Worm (Caenorhabditis elegans) whole organism, L1 larva: ENCODE results near the gene Y40B10A.5.
A peak's percentile ranks its signal among the peaks of the same experiment; 100 is the strongest.

Experiments
- C34B4.2 ChIP-seq: sonication (generic microtip); optimal IDR thresholded peaks from 2 replicates; lab custom pipeline; 2017; ENCODE audit warnings: mild to moderate bottlenecking, missing genetic modification characterization, missing compliant biosample characterization
- Y116A8C.19 ChIP-seq: sonication (generic microtip); optimal IDR thresholded peaks from 2 replicates; lab custom pipeline; 2016; ENCODE audit warnings: missing compliant biosample characterization, missing genetic modification characterization, borderline replicate concordance
- ama-1 ChIP-seq: fragments of 150-350 bp; optimal IDR thresholded peaks from 2 replicates; lab custom pipeline; 2014
- blmp-1 ChIP-seq: fragments of 150-350 bp; optimal IDR thresholded peaks from 2 replicates; lab custom pipeline; 2014; ENCODE audit warnings: missing biosample characterization, missing genetic modification characterization
- ceh-63 ChIP-seq: fragments of 200-800 bp; sonication (Bioruptor generic); optimal IDR thresholded peaks from 2 replicates; lab custom pipeline; 2018; ENCODE audit warnings: mild to moderate bottlenecking, missing genetic modification characterization, missing compliant biosample characterization
- ceh-8 ChIP-seq: fragments of 200-800 bp; sonication (Bioruptor generic); optimal IDR thresholded peaks from 2 replicates; lab custom pipeline; 2018; ENCODE audit warnings: mild to moderate bottlenecking, missing genetic modification characterization, moderate library complexity, missing compliant biosample characterization
- efl-1 ChIP-seq, 4 experiments: fragments of 150-350 bp; optimal IDR thresholded peaks in 3 of 4; peaks in 1 of 4; 1 replicate in 1 of 4; 2 replicates in 3 of 4; lab custom pipeline; 2014; ENCODE audit warnings: missing biosample characterization in 2 of 4, missing genetic modification characterization in 2 of 4, missing genetic modification reagents in 2 of 4
- egl-27 ChIP-seq, 2 experiments: fragments of 150-350 bp in 1 of 2; sonication (generic microtip); optimal IDR thresholded peaks; 3 replicates each; lab custom pipeline; 2017 to 2018; ENCODE audit warnings: missing biosample characterization in 2 of 2, missing genetic modification characterization in 2 of 2, missing genetic modification reagents in 2 of 2
- elt-2 ChIP-seq: sonication (generic microtip); optimal IDR thresholded peaks from 2 replicates; lab custom pipeline; 2016; ENCODE audit warnings: missing genetic modification characterization, mild to moderate bottlenecking, inconsistent platforms, missing compliant biosample characterization, missing genetic modification reagents
- elt-3 ChIP-seq, 6 experiments: fragments of 150-350 bp in 1 of 6; sonication (generic microtip); optimal IDR thresholded peaks; 2 replicates each; lab custom pipeline; 2017 to 2018; ENCODE audit warnings: missing biosample characterization in 6 of 6, missing genetic modification characterization in 6 of 6, inconsistent platforms in 1 of 6
- ets-5 ChIP-seq: fragments of 200-800 bp; sonication (Bioruptor generic); IDR thresholded peaks from 2 replicates; pipeline ENCODE4 v1.3.6; 2022; ENCODE audit warnings: missing genetic modification characterization, missing compliant biosample characterization
- fkh-10 ChIP-seq: sonication (generic microtip); optimal IDR thresholded peaks from 2 replicates; lab custom pipeline; 2017; ENCODE audit warnings: missing biosample characterization, missing genetic modification reagents, missing genetic modification characterization
- hpl-2 ChIP-seq: fragments of 150-350 bp; optimal IDR thresholded peaks from 2 replicates; lab custom pipeline; 2014; ENCODE audit warnings: missing biosample characterization, missing genetic modification reagents, missing genetic modification characterization
- isw-1 ChIP-seq: fragments of 200-800 bp; sonication (Bioruptor generic); IDR thresholded peaks from 2 replicates; pipeline ENCODE4 v1.3.6; 2022; ENCODE audit warnings: missing genetic modification characterization, missing compliant biosample characterization
- jun-1 ChIP-seq: fragments of 150-350 bp; optimal IDR thresholded peaks from 2 replicates; lab custom pipeline; 2014; ENCODE audit warnings: missing biosample characterization, missing genetic modification reagents, missing genetic modification characterization
- lin-14 ChIP-seq: fragments of 200-800 bp; sonication (Bioruptor generic); optimal IDR thresholded peaks from 2 replicates; lab custom pipeline; 2018; ENCODE audit warnings: mild to moderate bottlenecking, missing genetic modification characterization, moderate library complexity, missing compliant biosample characterization
- lin-15B ChIP-seq: fragments of 150-350 bp; sonication (generic microtip); optimal IDR thresholded peaks from 3 replicates; lab custom pipeline; 2014; ENCODE audit warnings: missing biosample characterization, missing genetic modification characterization
- lin-35 ChIP-seq, 2 experiments: fragments of 150-350 bp; optimal IDR thresholded peaks; 2 replicates each; lab custom pipeline; 2014; ENCODE audit warnings: missing biosample characterization in 2 of 2, missing genetic modification characterization in 2 of 2, missing genetic modification reagents in 2 of 2
- nhr-12 ChIP-seq: sonication (generic microtip); optimal IDR thresholded peaks from 2 replicates; lab custom pipeline; 2017; ENCODE audit warnings: missing biosample characterization, missing genetic modification characterization
- nhr-20 ChIP-seq: sonication (generic microtip); optimal IDR thresholded peaks from 2 replicates; lab custom pipeline; 2016; ENCODE audit warnings: mild to moderate bottlenecking, missing genetic modification characterization, missing compliant biosample characterization
- nhr-237 ChIP-seq: fragments of 150-350 bp; optimal IDR thresholded peaks from 2 replicates; lab custom pipeline; 2014; ENCODE audit warnings: missing biosample characterization, missing genetic modification characterization
- nhr-28 ChIP-seq: fragments of 150-350 bp; optimal IDR thresholded peaks from 2 replicates; lab custom pipeline; 2014; ENCODE audit warnings: missing biosample characterization, missing genetic modification characterization
- nhr-47 ChIP-seq: sonication (generic microtip); optimal IDR thresholded peaks from 2 replicates; lab custom pipeline; 2016; ENCODE audit warnings: mild to moderate bottlenecking, missing genetic modification characterization, moderate library complexity, missing compliant biosample characterization
- nhr-76 ChIP-seq: sonication (generic microtip); optimal IDR thresholded peaks from 2 replicates; lab custom pipeline; 2017; ENCODE audit warnings: missing biosample characterization, missing genetic modification characterization
- nhr-90 ChIP-seq: sonication (generic microtip); optimal IDR thresholded peaks from 2 replicates; lab custom pipeline; 2016; ENCODE audit warnings: mild to moderate bottlenecking, missing genetic modification characterization, missing compliant biosample characterization; ENCODE audit not compliant: poor library complexity
- pax-3 ChIP-seq: fragments of 200-800 bp; sonication (Bioruptor generic); optimal IDR thresholded peaks from 2 replicates; lab custom pipeline; 2018; ENCODE audit warnings: mild to moderate bottlenecking, missing genetic modification characterization, moderate library complexity, missing compliant biosample characterization
- sox-4 ChIP-seq: sonication (generic microtip); optimal IDR thresholded peaks from 2 replicates; lab custom pipeline; 2016; ENCODE audit warnings: missing genetic modification characterization, missing compliant biosample characterization
- sptf-1 ChIP-seq: fragments of 150-350 bp; optimal IDR thresholded peaks from 2 replicates; lab custom pipeline; 2014; ENCODE audit warnings: missing biosample characterization, missing genetic modification characterization
- swsn-7 ChIP-seq: sonication (generic microtip); optimal IDR thresholded peaks from 2 replicates; lab custom pipeline; 2016; ENCODE audit warnings: missing genetic modification characterization, missing compliant biosample characterization
- tlp-1 ChIP-seq: fragments of 150-350 bp; optimal IDR thresholded peaks from 2 replicates; lab custom pipeline; 2014; ENCODE audit warnings: missing biosample characterization, missing genetic modification characterization
- unc-130 ChIP-seq: fragments of 150-350 bp; optimal IDR thresholded peaks from 2 replicates; lab custom pipeline; 2017; ENCODE audit warnings: missing biosample characterization, missing genetic modification characterization, inconsistent platforms
- unc-62 ChIP-seq: fragments of 150-350 bp; optimal IDR thresholded peaks from 2 replicates; lab custom pipeline; 2014; ENCODE audit warnings: missing biosample characterization, missing genetic modification reagents, missing genetic modification characterization
- unc-86 ChIP-seq: sonication (generic microtip); optimal IDR thresholded peaks from 2 replicates; lab custom pipeline; 2016; ENCODE audit warnings: missing genetic modification characterization, missing compliant biosample characterization
- unc-98 ChIP-seq: fragments of 200-800 bp; sonication (Bioruptor generic); IDR thresholded peaks from 2 replicates; pipeline ENCODE4 v1.3.6; 2022; ENCODE audit warnings: missing genetic modification characterization, missing compliant biosample characterization
- vab-15 ChIP-seq: sonication (generic microtip); optimal IDR thresholded peaks from 2 replicates; lab custom pipeline; 2017; ENCODE audit warnings: missing genotype, mild to moderate bottlenecking, missing genetic modification characterization, missing compliant biosample characterization

The Y40B10A.5 gene

DNA sequence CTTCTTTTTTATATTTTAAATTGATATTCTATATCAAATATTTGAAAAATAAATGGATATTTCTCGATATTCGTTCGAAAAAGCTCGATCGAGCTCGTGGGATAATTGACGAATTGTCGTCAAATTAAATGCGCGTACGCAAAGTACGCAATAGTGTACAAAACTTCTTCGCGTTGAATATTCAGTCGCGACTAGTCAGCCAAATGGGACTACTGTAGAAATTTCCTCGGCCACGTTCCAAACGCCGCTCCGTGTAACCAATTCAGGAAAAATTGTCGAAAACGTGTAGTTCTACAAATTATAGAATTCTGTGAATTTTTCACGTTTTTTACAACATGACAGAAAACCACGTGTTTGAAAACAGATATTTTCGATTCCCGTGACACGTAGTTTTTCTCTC lies 37.4 kb downstream of the Y40B10A.5 start (continued):
- TF ChIP-seq ceh-63 (no peak), egl-27 (tag; optimal IDR thresholded peaks at IDR 0.05; lab: Kevin White, UChicago) (no peak), ama-1 (lab: Kevin White, UChicago) (no peak), nhr-12 (tag; lab: Kevin White, UChicago) (no peak), sox-4 (no peak), blmp-1 (tag; lab: Kevin White, UChicago) (no peak)

ce11 chrV:2004659-2005058 lies 41.2 kb downstream of the Y40B10A.5 start, which contains the start of gene cysl-4:
cysl-4 (plus strand) TSS chrV:2004959.
- TF ChIP-seq ets-5 (GFP tag; lab: Robert Waterston, UW) (no peak), tlp-1 (no peak), egl-27 (tag; optimal IDR thresholded peaks at IDR 0.05; lab: Kevin White, UChicago) (no peak), unc-62 (GFP tag; lab: Kevin White, UChicago) (no peak), nhr-237 (tag; lab: Kevin White, UChicago) (no peak), sox-4 (no peak), lin-35 (GFP tag; optimal IDR thresholded peaks at IDR 0.05; lab: Kevin White, UChicago) (no peak), vab-15 (tag; lab: Kevin White, UChicago) (no peak), nhr-76 (tag; lab: Kevin White, UChicago) (no peak)
- TF ChIP-seq, all 84 proteins: peak for 0

DNA sequence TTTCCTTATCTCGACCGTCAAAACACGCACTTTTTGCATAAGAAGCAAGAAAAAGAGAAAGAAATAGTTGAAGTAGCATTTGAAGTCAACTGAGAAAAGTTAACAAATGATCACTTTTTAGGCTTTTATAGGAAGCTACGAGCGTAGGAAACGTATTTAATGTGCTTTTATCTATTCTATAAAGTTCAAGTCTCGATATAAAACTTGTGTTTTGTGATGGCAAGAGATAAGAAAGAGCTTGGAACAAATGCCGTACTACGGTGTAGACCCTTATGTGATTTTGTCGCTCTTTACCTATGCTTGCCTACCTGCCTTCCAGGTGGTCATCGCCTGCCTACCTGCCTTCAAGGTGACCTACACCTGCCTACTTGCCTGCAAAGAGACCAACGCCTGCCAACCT lies 41.6 kb downstream of the Y40B10A.5 start, which contains the start of gene clec-206:
Gene clec-206, minus strand, starts transcription at position 101 of the 400 bp plus-strand sequence.
- TF ChIP-seq C34B4.2 (tag; lab: Kevin White, UChicago) (no peak), blmp-1 (tag; lab: Kevin White, UChicago) (no peak), ceh-8 (no peak), swsn-7 (tag; lab: Kevin White, UChicago) (no peak), lin-14 (GFP tag; lab: Kevin White, UChicago) (no peak), lin-15B (no peak), unc-98 (GFP tag; lab: Robert Waterston, UW) (no peak), Y116A8C.19 (no peak), unc-86 (no peak), pax-3 (tag; lab: Kevin White, UChicago) (no peak), unc-130 (tag; lab: Kevin White, UChicago) (no peak), fkh-10 (GFP tag; lab: Kevin White, UChicago) (no peak), nhr-28 (tag; lab: Kevin White, UChicago) (no peak), efl-1 (optimal IDR thresholded peaks at IDR 0.05; lab: Kevin White, UChicago) (no peak), efl-1 (GFP tag; optimal IDR thresholded peaks at IDR 0.05 in 1 of 2; lab: Kevin White, UChicago) (no peak), sptf-1 (tag; lab: Kevin White, UChicago) (no peak)

DNA sequence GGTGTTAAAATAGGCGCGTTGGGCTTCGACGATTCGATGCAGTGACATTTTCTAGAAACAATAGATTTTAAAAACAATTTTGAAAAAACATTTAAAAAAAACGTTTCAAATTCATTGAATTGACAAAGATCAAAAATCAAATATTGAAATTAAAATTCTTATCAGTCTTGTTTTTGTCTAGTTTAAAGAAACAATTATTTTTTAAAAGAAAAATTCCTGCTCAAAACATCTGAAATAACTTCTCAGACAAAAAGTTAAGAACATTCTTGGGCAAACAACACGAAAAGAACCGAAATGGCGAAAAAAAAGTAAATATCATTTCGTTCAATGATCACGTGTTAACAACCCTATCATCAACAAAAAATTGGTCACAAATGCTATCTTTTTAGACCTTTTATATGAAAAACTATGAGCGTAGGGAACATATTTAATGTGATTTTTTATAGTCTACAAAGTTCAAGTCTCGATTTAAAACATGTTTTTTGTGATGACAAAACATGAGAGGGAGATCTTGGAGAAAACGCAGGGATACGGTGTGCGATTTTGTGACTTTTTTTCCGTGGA lies 46.2 kb downstream of the Y40B10A.5 start, which contains the start of gene alh-5:
Gene alh-5, minus strand, starts transcription at position 51 of the 564 bp plus-strand sequence.
- no peak for TF ChIP-seq nhr-47 (tag; lab: Kevin White, UChicago)
- TF ChIP-seq nhr-20 (tag; lab: Kevin White, UChicago), result peak; percentile 51
- TF ChIP-seq lin-35 (GFP tag; optimal IDR thresholded peaks at IDR 0.05; lab: Kevin White, UChicago), result peak in 1 of 2 experiments; percentile 22
- peak; percentile 71 for TF ChIP-seq lin-14 (GFP tag; lab: Kevin White, UChicago)
- peak; percentile 40 for TF ChIP-seq nhr-90 (tag; lab: Kevin White, UChicago)
- peak in 1 of 6 experiments; percentile 69 for TF ChIP-seq elt-3 (tag; optimal IDR thresholded peaks at IDR 0.05; lab: Kevin White, UChicago)
- no peak for TF ChIP-seq hpl-2 (GFP tag; lab: Kevin White, UChicago)
- TF ChIP-seq egl-27 (tag; optimal IDR thresholded peaks at IDR 0.05; lab: Kevin White, UChicago), result no peak
- TF ChIP-seq nhr-237 (tag; lab: Kevin White, UChicago), result no peak
- TF ChIP-seq jun-1 (tag; lab: Kevin White, UChicago), result peak; percentile 3
- peak; percentile 58 for TF ChIP-seq elt-2
- no peak for TF ChIP-seq isw-1 (GFP tag; lab: Robert Waterston, UW)
- TF ChIP-seq, all 84 proteins: peak for 7
